Worm (Caenorhabditis elegans): ENCODE results near the gene C05D2.8.

ce11 chrIII:5656941-5657340, 46.8 kb upstream of the C05D2.8 start, which contains the start of gene sdz-21:
- no peak for TF ChIP-seq nfya-1 (tag; optimal IDR thresholded peaks at IDR 0.05; ENCODE audit: insufficient read depth)
- TF ChIP-seq unc-62 (GFP tag; optimal IDR thresholded peaks at IDR 0.05), result no peak
- no peak for TF ChIP-seq skn-1 (tag; optimal IDR thresholded peaks at IDR 0.05)
- no peak for TF ChIP-seq snpc-4 (tag; optimal IDR thresholded peaks at IDR 0.05)
- TF ChIP-seq ceh-82 (tag; optimal IDR thresholded peaks at IDR 0.05), result no peak
- no peak for TF ChIP-seq nhr-76 (tag; optimal IDR thresholded peaks at IDR 0.05)
- TF ChIP-seq fos-1 (tag; optimal IDR thresholded peaks at IDR 0.05), result no peak
- TF ChIP-seq ztf-11 (tag; optimal IDR thresholded peaks at IDR 0.05), result no peak
- no peak for TF ChIP-seq ama-1 (optimal IDR thresholded peaks at IDR 0.05)
- no peak for TF ChIP-seq ceh-28 (tag; optimal IDR thresholded peaks at IDR 0.05)
